Worm (Caenorhabditis elegans): ENCODE data around the gene alh-3.

Gene alh-3

DNA sequence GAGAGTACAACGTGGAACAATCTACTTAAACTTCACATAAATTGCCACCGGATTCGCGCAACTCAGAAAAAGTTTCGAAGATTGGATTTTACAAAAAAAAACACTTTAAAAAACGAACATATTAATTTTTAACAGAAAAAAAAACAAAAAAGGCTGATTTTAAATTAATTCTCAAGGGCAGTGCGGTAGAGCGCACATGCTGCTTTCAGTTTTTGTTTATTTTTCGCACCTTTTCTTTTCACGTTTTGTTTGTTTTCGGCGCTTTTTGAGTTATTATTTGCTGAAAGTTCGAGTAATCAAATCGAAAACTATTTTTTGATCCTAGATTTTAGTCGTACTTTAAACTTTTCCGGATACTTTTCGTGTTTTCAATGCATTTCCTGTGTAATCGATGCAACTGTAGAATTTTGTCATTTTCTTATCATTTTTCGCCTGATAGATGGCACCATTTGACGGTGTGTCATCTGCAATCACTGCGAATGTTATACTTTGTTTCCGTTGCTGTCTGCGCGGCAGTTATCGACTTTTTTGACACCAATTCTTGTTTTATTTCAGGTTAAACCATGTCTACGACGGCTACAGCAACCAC, 2.3 kb upstream of the alh-3 start, which contains the start of gene F13H10.8 (continued):
- TF ChIP-seq nhr-10 (tag; optimal IDR thresholded peaks at IDR 0.05) (no peak), nhr-237 (tag; optimal IDR thresholded peaks at IDR 0.05) (no peak), nhr-6 (tag; optimal IDR thresholded peaks at IDR 0.05) (no peak), egl-27 (tag; optimal IDR thresholded peaks at IDR 0.05) (no peak), C34F6.9 (tag; optimal IDR thresholded peaks at IDR 0.05) (peak; percentile 80), nhr-129 (tag; optimal IDR thresholded peaks at IDR 0.05) (peak; percentile 17), nhr-21 (tag; optimal IDR thresholded peaks at IDR 0.05) (no peak), nhr-77 (tag; optimal IDR thresholded peaks at IDR 0.05) (no peak), sem-4 (tag; optimal IDR thresholded peaks at IDR 0.05) (no peak), lin-39 (tag; optimal IDR thresholded peaks at IDR 0.05) (no peak), ztf-1 (GFP tag; conservative IDR thresholded peaks at IDR 0.05) (no peak), mdl-1 (tag; optimal IDR thresholded peaks at IDR 0.05) (no peak), ceh-82 (tag; optimal IDR thresholded peaks at IDR 0.05) (no peak), sma-3 (GFP tag; optimal IDR thresholded peaks at IDR 0.05) (peak; percentile 6), zag-1 (tag; optimal IDR thresholded peaks at IDR 0.05) (no peak), gmeb-1 (tag; optimal IDR thresholded peaks at IDR 0.05) (no peak)

- peak; percentile 47 for TF ChIP-seq fos-1 (tag; optimal IDR thresholded peaks at IDR 0.05)
- peak; percentile 67 for TF ChIP-seq sma-3 (GFP tag; optimal IDR thresholded peaks at IDR 0.05)
- TF ChIP-seq alr-1 (tag; optimal IDR thresholded peaks at IDR 0.05), result no peak
- peak in 1 of 2 experiments; percentile 22 for TF ChIP-seq lsy-2 (tag; optimal IDR thresholded peaks at IDR 0.05)
- TF ChIP-seq nhr-129 (tag; optimal IDR thresholded peaks at IDR 0.05), result peak; percentile 23
- TF ChIP-seq R02D3.7 (tag; optimal IDR thresholded peaks at IDR 0.05), result no peak
- TF ChIP-seq mdl-1 (tag; optimal IDR thresholded peaks at IDR 0.05), result peak in 1 of 2 experiments; percentile 50
- peak; percentile 5 for TF ChIP-seq gmeb-1 (tag; optimal IDR thresholded peaks at IDR 0.05)
- TF ChIP-seq sem-4 (tag; optimal IDR thresholded peaks at IDR 0.05), result peak; percentile 41
- peak; percentile 44 for TF ChIP-seq nhr-25 (tag; optimal IDR thresholded peaks at IDR 0.05)
- peak; percentile 57 for TF ChIP-seq crh-2 (tag; optimal IDR thresholded peaks at IDR 0.05)
- peak; percentile 35 for TF ChIP-seq sma-9 (GFP tag; optimal IDR thresholded peaks at IDR 0.05)
- no peak for TF ChIP-seq sma-9 (tag; optimal IDR thresholded peaks at IDR 0.05)
- TF ChIP-seq ceh-16 (tag; optimal IDR thresholded peaks at IDR 0.05), result no peak
- TF ChIP-seq ama-1 (optimal IDR thresholded peaks at IDR 0.05), result no peak
- no peak for TF ChIP-seq egl-27 (tag; optimal IDR thresholded peaks at IDR 0.05)
- TF ChIP-seq nhr-237 (tag; optimal IDR thresholded peaks at IDR 0.05), result no peak
- no peak for TF ChIP-seq nhr-10 (tag; optimal IDR thresholded peaks at IDR 0.05)
- no peak for TF ChIP-seq unc-39 (tag; optimal IDR thresholded peaks at IDR 0.05)
- no peak for TF ChIP-seq blmp-1 (tag; optimal IDR thresholded peaks at IDR 0.05; ENCODE audit: insufficient read depth)
- TF ChIP-seq nhr-21 (tag; optimal IDR thresholded peaks at IDR 0.05), result peak; percentile 71
These were observed 713 bp upstream of the alh-3 start, which contains the start of gene mogs-1 for ce11 chrIV:11021512-11022268. Gene mogs-1 (minus strand): TSS chrIV:11021928.

DNA sequence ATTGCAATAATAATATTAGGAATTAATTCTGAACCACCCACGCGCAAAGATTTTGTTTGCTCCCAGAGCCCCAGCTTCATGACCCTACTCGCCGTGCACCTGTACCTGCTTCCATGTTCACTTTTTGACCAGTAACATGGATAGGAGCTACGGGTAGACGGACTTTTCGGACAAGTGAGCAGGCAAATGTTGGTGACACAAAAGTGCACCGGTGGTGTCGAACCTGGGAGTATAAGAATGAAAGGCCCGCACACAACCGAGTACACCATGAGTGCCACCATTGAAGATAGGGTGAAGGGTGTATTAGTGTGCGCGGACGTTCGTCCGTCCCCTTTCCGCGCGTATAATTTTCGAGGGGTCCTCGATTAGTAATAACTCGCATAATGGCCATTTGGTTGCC, 3.5 kb downstream of the alh-3 start:
- peak; percentile 34 for TF ChIP-seq zag-1 (tag; optimal IDR thresholded peaks at IDR 0.05)
- TF ChIP-seq Y55F3AM.14 (GFP tag; optimal IDR thresholded peaks at IDR 0.05), result peak; percentile 71
- TF ChIP-seq unc-39 (tag; optimal IDR thresholded peaks at IDR 0.05), result no peak
- TF ChIP-seq nhr-10 (tag; optimal IDR thresholded peaks at IDR 0.05), result no peak
- 0 out of 2 replicates have a peak, but pooled peaks have one; percentile 28 for TF ChIP-seq ztf-1 (GFP tag; conservative IDR thresholded peaks at IDR 0.05)
- TF ChIP-seq sma-9 (GFP tag; optimal IDR thresholded peaks at IDR 0.05), result peak; percentile 29
- no peak for TF ChIP-seq sma-9 (tag; optimal IDR thresholded peaks at IDR 0.05)

ce11 chrIV:11026648-11027047, 4.2 kb downstream of the alh-3 start:
- TF ChIP-seq crh-2 (tag; optimal IDR thresholded peaks at IDR 0.05) (peak; percentile 22), C34F6.9 (tag; optimal IDR thresholded peaks at IDR 0.05) (peak; percentile 63), nhr-129 (tag; optimal IDR thresholded peaks at IDR 0.05) (peak; percentile 46), lsy-2 (tag; optimal IDR thresholded peaks at IDR 0.05) (peak in 1 of 2 experiments; percentile 58), sma-9 (GFP tag; optimal IDR thresholded peaks at IDR 0.05) (peak; percentile 27), sma-9 (tag; optimal IDR thresholded peaks at IDR 0.05) (no peak), unc-55 (GFP tag; optimal IDR thresholded peaks at IDR 0.05) (peak; percentile 40), snpc-4 (tag; optimal IDR thresholded peaks at IDR 0.05) (no peak), ztf-4 (tag; optimal IDR thresholded peaks at IDR 0.05) (peak; percentile 48), peb-1 (tag; optimal IDR thresholded peaks at IDR 0.05) (no peak)
